Worm (Caenorhabditis elegans): ENCODE results near the gene T01C3.3.

Gene T01C3.3

ce11 chrV:14949477-14949876 lies 43.0 kb downstream of the T01C3.3 start, which contains the start of gene hil-1:
TSS of gene hil-1 (plus strand) at chrV:14949777.
- TF ChIP-seq nhr-12 (tag; optimal IDR thresholded peaks at IDR 0.05) (no peak), ama-1 (optimal IDR thresholded peaks at IDR 0.05) (no peak)

- TF ChIP-seq ztf-1 (GFP tag; conservative IDR thresholded peaks at IDR 0.05) (no peak), nhr-11 (tag; optimal IDR thresholded peaks at IDR 0.05) (no peak), nhr-77 (tag; optimal IDR thresholded peaks at IDR 0.05) (no peak), dmd-4 (tag; optimal IDR thresholded peaks at IDR 0.05) (no peak), snpc-4 (tag; optimal IDR thresholded peaks at IDR 0.05) (no peak), C34F6.9 (tag; optimal IDR thresholded peaks at IDR 0.05) (peak; percentile 49), skn-1 (tag; optimal IDR thresholded peaks at IDR 0.05) (no peak), lin-11 (tag; optimal IDR thresholded peaks at IDR 0.05) (peak; percentile 43), nhr-25 (tag; optimal IDR thresholded peaks at IDR 0.05) (no peak), sma-3 (GFP tag; optimal IDR thresholded peaks at IDR 0.05) (no peak), nhr-129 (tag; optimal IDR thresholded peaks at IDR 0.05) (peak; percentile 83), ama-1 (optimal IDR thresholded peaks at IDR 0.05) (peak; percentile 17), sem-4 (tag; optimal IDR thresholded peaks at IDR 0.05) (no peak), nhr-237 (tag; optimal IDR thresholded peaks at IDR 0.05) (no peak)
Observed at ce11 chrV:14948566-14948965, 43.9 kb downstream of the T01C3.3 start.

- no peak for TF ChIP-seq sem-4 (tag; optimal IDR thresholded peaks at IDR 0.05)
Observed at ce11 chrV:14947022-14947421, 45.5 kb downstream of the T01C3.3 start, which contains the start of gene C30G7.4. TSS of gene C30G7.4 (minus strand) at chrV:14947122.

- no peak for TF ChIP-seq ama-1 (optimal IDR thresholded peaks at IDR 0.05)
- no peak for TF ChIP-seq Y55F3AM.14 (GFP tag; optimal IDR thresholded peaks at IDR 0.05)
- no peak for TF ChIP-seq unc-39 (tag; optimal IDR thresholded peaks at IDR 0.05)
- no peak for TF ChIP-seq nhr-6 (tag; optimal IDR thresholded peaks at IDR 0.05)
Observed at ce11 chrV:14945697-14946096, 46.8 kb downstream of the T01C3.3 start, which contains the start of gene C30G7.3. TSS of gene C30G7.3 (minus strand) at chrV:14945704.

ce11 chrV:14945124-14945523 lies 47.4 kb downstream of the T01C3.3 start:
- no peak for TF ChIP-seq zag-1 (tag; optimal IDR thresholded peaks at IDR 0.05)
- no peak for TF ChIP-seq unc-62 (GFP tag; optimal IDR thresholded peaks at IDR 0.05)
- TF ChIP-seq mdl-1 (tag; optimal IDR thresholded peaks at IDR 0.05): no peak
- TF ChIP-seq ztf-1 (GFP tag; conservative IDR thresholded peaks at IDR 0.05): no peak
- TF ChIP-seq nhr-77 (tag; optimal IDR thresholded peaks at IDR 0.05): no peak
- TF ChIP-seq egl-27 (tag; optimal IDR thresholded peaks at IDR 0.05): no peak
- TF ChIP-seq unc-55 (GFP tag; optimal IDR thresholded peaks at IDR 0.05): no peak
- no peak for TF ChIP-seq blmp-1 (tag; optimal IDR thresholded peaks at IDR 0.05; ENCODE audit: insufficient read depth)
- TF ChIP-seq fos-1 (tag; optimal IDR thresholded peaks at IDR 0.05): no peak
- no peak for TF ChIP-seq sem-4 (tag; optimal IDR thresholded peaks at IDR 0.05)
- TF ChIP-seq nhr-10 (tag; optimal IDR thresholded peaks at IDR 0.05): no peak
- no peak for TF ChIP-seq ama-1 (optimal IDR thresholded peaks at IDR 0.05)
- no peak for TF ChIP-seq nhr-25 (tag; optimal IDR thresholded peaks at IDR 0.05)
- no peak for TF ChIP-seq ceh-16 (tag; optimal IDR thresholded peaks at IDR 0.05)
- no peak for TF ChIP-seq nhr-6 (tag; optimal IDR thresholded peaks at IDR 0.05)
- no peak for TF ChIP-seq dmd-4 (tag; optimal IDR thresholded peaks at IDR 0.05)
- no peak for TF ChIP-seq C34F6.9 (tag; optimal IDR thresholded peaks at IDR 0.05)
- no peak for TF ChIP-seq ztf-4 (tag; optimal IDR thresholded peaks at IDR 0.05)

- TF ChIP-seq nhr-10 (tag; optimal IDR thresholded peaks at IDR 0.05): no peak
- TF ChIP-seq lin-13 (GFP tag; optimal IDR thresholded peaks at IDR 0.05): no peak
- no peak for TF ChIP-seq nhr-237 (tag; optimal IDR thresholded peaks at IDR 0.05)
- no peak for TF ChIP-seq mdl-1 (tag; optimal IDR thresholded peaks at IDR 0.05)
- no peak for TF ChIP-seq sma-3 (GFP tag; optimal IDR thresholded peaks at IDR 0.05)
- TF ChIP-seq nhr-25 (tag; optimal IDR thresholded peaks at IDR 0.05): no peak
- no peak for TF ChIP-seq ZK546.5 (tag; optimal IDR thresholded peaks at IDR 0.05)
- no peak for TF ChIP-seq zag-1 (tag; optimal IDR thresholded peaks at IDR 0.05)
- no peak for TF ChIP-seq ceh-82 (tag; optimal IDR thresholded peaks at IDR 0.05)
- no peak for TF ChIP-seq unc-55 (GFP tag; optimal IDR thresholded peaks at IDR 0.05)
- no peak for TF ChIP-seq nhr-23 (tag; optimal IDR thresholded peaks at IDR 0.05)
- no peak for TF ChIP-seq lin-39 (tag; optimal IDR thresholded peaks at IDR 0.05)
- no peak for TF ChIP-seq ama-1 (optimal IDR thresholded peaks at IDR 0.05)
- TF ChIP-seq blmp-1 (tag; optimal IDR thresholded peaks at IDR 0.05; ENCODE audit: insufficient read depth): no peak
- TF ChIP-seq skn-1 (tag; optimal IDR thresholded peaks at IDR 0.05): no peak
- TF ChIP-seq nhr-77 (tag; optimal IDR thresholded peaks at IDR 0.05): no peak
- no peak for TF ChIP-seq egl-27 (tag; optimal IDR thresholded peaks at IDR 0.05)
- no peak for TF ChIP-seq R02D3.7 (tag; optimal IDR thresholded peaks at IDR 0.05)
Observed at ce11 chrV:14943774-14944173, 48.7 kb downstream of the T01C3.3 start.
